Worm (Caenorhabditis elegans) whole organism, early embryonic: ENCODE results near the gene Y57G7A.6.

Experiments used
- B0310.2 ChIP-seq: sonication (generic microtip); optimal IDR thresholded peaks from 2 replicates; lab custom pipeline; 2016; ENCODE audit warnings: mild to moderate bottlenecking, missing genetic modification characterization, missing compliant biosample characterization
- F13C5.2 ChIP-seq: sonication (generic microtip); optimal IDR thresholded peaks from 2 replicates; lab custom pipeline; 2017; ENCODE audit warnings: mild to moderate bottlenecking, missing genetic modification characterization, inconsistent platforms, missing compliant biosample characterization
- aly-1 ChIP-seq: sonication (generic microtip); optimal IDR thresholded peaks from 2 replicates; lab custom pipeline; 2016; ENCODE audit warnings: missing genetic modification characterization, missing compliant biosample characterization
- ama-1 ChIP-seq: fragments of 150-350 bp; optimal IDR thresholded peaks from 2 replicates; lab custom pipeline; 2014
- ceh-13 ChIP-seq: fragments of 200-800 bp; sonication (Bioruptor generic); optimal IDR thresholded peaks from 2 replicates; lab custom pipeline; 2018; ENCODE audit warnings: mild to moderate bottlenecking, missing genetic modification characterization, missing compliant biosample characterization
- ceh-36 ChIP-seq: sonication (generic microtip); optimal IDR thresholded peaks from 2 replicates; lab custom pipeline; 2016; ENCODE audit warnings: missing genetic modification characterization, inconsistent platforms, missing compliant biosample characterization
- ets-7 ChIP-seq: sonication (generic microtip); optimal IDR thresholded peaks from 2 replicates; lab custom pipeline; 2016; ENCODE audit warnings: missing genotype, missing genetic modification characterization, missing compliant biosample characterization
- flt-1 ChIP-seq: fragments of 200-800 bp; sonication (Bioruptor generic); IDR thresholded peaks from 2 replicates; pipeline ENCODE4 v1.3.6; 2022; ENCODE audit warnings: missing genetic modification characterization, missing compliant biosample characterization
- hmbx-1 ChIP-seq: sonication (generic microtip); optimal IDR thresholded peaks from 2 replicates; lab custom pipeline; 2016; ENCODE audit warnings: mild to moderate bottlenecking, missing genetic modification characterization, missing compliant biosample characterization
- hmg-4 ChIP-seq: fragments of 200-800 bp; sonication (Bioruptor generic); optimal IDR thresholded peaks from 2 replicates; lab custom pipeline; 2018; ENCODE audit warnings: mild to moderate bottlenecking, missing genetic modification characterization, missing compliant biosample characterization
- hnd-1 ChIP-seq: sonication (generic microtip); optimal IDR thresholded peaks from 2 replicates; lab custom pipeline; 2016; ENCODE audit warnings: missing genetic modification characterization, missing compliant biosample characterization
- pes-1 ChIP-seq: fragments of 200-800 bp; sonication (Bioruptor generic); IDR thresholded peaks from 2 replicates; pipeline ENCODE4 v1.3.6; 2022; ENCODE audit warnings: missing genetic modification reagents, missing genetic modification characterization, missing compliant biosample characterization
- scrt-1 ChIP-seq: fragments of 200-800 bp; sonication (Bioruptor generic); IDR thresholded peaks from 2 replicates; pipeline ENCODE4 v1.3.6; 2022; ENCODE audit warnings: missing genetic modification characterization, missing compliant biosample characterization
- sea-1 ChIP-seq: fragments of 200-800 bp; sonication (Bioruptor generic); conservative IDR thresholded peaks from 2 replicates; pipeline ENCODE4 v1.3.6; 2022; ENCODE audit warnings: missing genetic modification characterization, missing compliant biosample characterization
- tbx-11 ChIP-seq: fragments of 200-800 bp; sonication (Bioruptor generic); IDR thresholded peaks from 2 replicates; pipeline ENCODE4 v1.3.6; 2022; ENCODE audit warnings: missing genetic modification characterization, missing compliant biosample characterization
- tbx-37 ChIP-seq: fragments of 200-800 bp; sonication (Bioruptor generic); conservative IDR thresholded peaks from 2 replicates; pipeline ENCODE4 v1.3.6; 2022; ENCODE audit warnings: missing genetic modification reagents, missing genetic modification characterization, missing compliant biosample characterization
- tra-4 ChIP-seq: sonication (generic microtip); optimal IDR thresholded peaks from 2 replicates; lab custom pipeline; 2017; ENCODE audit warnings: missing genetic modification characterization, missing compliant biosample characterization

Y57G7A.6 gene

ce11 chrII:1276778-1277177 is 8.6 kb downstream of the Y57G7A.6 start, which contains the start of gene Y57G7A.11:
Gene Y57G7A.11 (minus strand): TSS chrII:1276878.
- TF ChIP-seq ama-1 (lab: Kevin White, UChicago) (no peak), tra-4 (tag; lab: Kevin White, UChicago) (no peak), tbx-37 (no peak), ceh-36 (tag; lab: Kevin White, UChicago) (no peak), tbx-11 (GFP tag; lab: Robert Waterston, UW) (no peak), ets-7 (tag; lab: Kevin White, UChicago) (no peak), pes-1 (GFP tag; lab: Robert Waterston, UW) (no peak), scrt-1 (GFP tag; lab: Robert Waterston, UW) (no peak), aly-1 (tag; lab: Kevin White, UChicago) (no peak), flt-1 (GFP tag; lab: Robert Waterston, UW) (no peak), sea-1 (GFP tag; lab: Robert Waterston, UW) (no peak), hnd-1 (tag; lab: Kevin White, UChicago) (no peak), ceh-13 (no peak), hmg-4 (GFP tag; lab: Kevin White, UChicago) (no peak), B0310.2 (tag; lab: Kevin White, UChicago) (no peak), hmbx-1 (tag; lab: Kevin White, UChicago) (no peak), F13C5.2 (tag; lab: Kevin White, UChicago) (no peak)

DNA sequence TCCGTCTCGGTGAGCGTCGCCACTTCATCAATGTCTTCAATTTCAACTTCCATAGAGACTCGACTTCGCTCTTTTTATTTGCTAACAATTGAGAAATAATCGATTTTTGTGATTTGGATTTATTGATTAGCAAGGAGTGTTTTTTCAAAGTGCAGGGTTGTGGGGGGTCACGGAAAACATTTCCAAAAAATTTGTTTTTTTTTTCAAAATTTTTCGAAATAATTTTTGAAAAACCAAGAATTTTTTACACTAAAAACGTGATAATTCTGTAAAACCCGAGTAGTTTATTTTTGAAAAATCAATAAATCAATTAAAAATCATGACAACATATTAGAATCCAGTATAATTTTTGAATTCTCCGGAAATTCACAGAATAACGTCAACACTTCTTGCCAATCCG is 10.0 kb downstream of the Y57G7A.6 start, which contains the start of gene Y57G7A.5:
Gene Y57G7A.5 (minus strand): TSS at position 101 of the 400 bp plus-strand sequence.
- TF ChIP-seq ceh-36 (tag; lab: Kevin White, UChicago), result no peak
- no peak for TF ChIP-seq tbx-11 (GFP tag; lab: Robert Waterston, UW)
- no peak for TF ChIP-seq tra-4 (tag; lab: Kevin White, UChicago)
- TF ChIP-seq ets-7 (tag; lab: Kevin White, UChicago), result no peak
- no peak for TF ChIP-seq ceh-13
- no peak for TF ChIP-seq hmg-4 (GFP tag; lab: Kevin White, UChicago)
- TF ChIP-seq F13C5.2 (tag; lab: Kevin White, UChicago), result no peak
- no peak for TF ChIP-seq scrt-1 (GFP tag; lab: Robert Waterston, UW)
- TF ChIP-seq pes-1 (GFP tag; lab: Robert Waterston, UW), result no peak
- TF ChIP-seq ama-1 (lab: Kevin White, UChicago), result no peak
- TF ChIP-seq hnd-1 (tag; lab: Kevin White, UChicago), result no peak
- no peak for TF ChIP-seq aly-1 (tag; lab: Kevin White, UChicago)
- no peak for TF ChIP-seq flt-1 (GFP tag; lab: Robert Waterston, UW)
- no peak for TF ChIP-seq sea-1 (GFP tag; lab: Robert Waterston, UW)
- no peak for TF ChIP-seq hmbx-1 (tag; lab: Kevin White, UChicago)
- TF ChIP-seq B0310.2 (tag; lab: Kevin White, UChicago), result no peak
- TF ChIP-seq tbx-37, result no peak

DNA sequence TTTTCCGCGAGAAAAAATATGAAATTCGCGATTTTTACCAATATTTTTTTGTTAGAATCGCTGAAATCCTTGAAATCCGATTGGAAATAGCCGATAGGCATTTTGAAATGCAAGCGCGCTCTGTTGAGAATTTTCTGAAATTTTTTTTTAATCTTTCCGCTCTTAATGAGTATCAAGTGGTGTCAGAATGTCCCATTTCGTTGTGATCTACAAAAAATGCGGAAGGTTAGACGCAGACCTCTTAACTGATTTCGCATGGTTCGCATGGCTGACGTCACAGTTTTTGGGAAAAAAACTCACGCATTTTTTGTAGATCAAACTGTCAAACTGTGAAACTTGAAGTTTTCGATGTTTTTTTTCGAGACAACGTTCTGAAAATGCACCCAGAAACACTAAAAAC is 13.6 kb downstream of the Y57G7A.6 start, which contains the start of gene srw-66:
Gene srw-66 (minus strand): TSS at position 101 of the 400 bp plus-strand sequence.
- TF ChIP-seq aly-1 (tag; lab: Kevin White, UChicago) (no peak), hmbx-1 (tag; lab: Kevin White, UChicago) (no peak), F13C5.2 (tag; lab: Kevin White, UChicago) (no peak), tra-4 (tag; lab: Kevin White, UChicago) (no peak), sea-1 (GFP tag; lab: Robert Waterston, UW) (no peak), tbx-37 (no peak), ama-1 (lab: Kevin White, UChicago) (no peak), pes-1 (GFP tag; lab: Robert Waterston, UW) (no peak), B0310.2 (tag; lab: Kevin White, UChicago) (no peak)

ce11 chrII:1266790-1267189 is 18.6 kb downstream of the Y57G7A.6 start, which contains the start of gene oac-30:
Gene oac-30 (minus strand): TSS chrII:1266890.
- no peak for TF ChIP-seq B0310.2 (tag; lab: Kevin White, UChicago)
- no peak for TF ChIP-seq scrt-1 (GFP tag; lab: Robert Waterston, UW)
- TF ChIP-seq ceh-36 (tag; lab: Kevin White, UChicago), result no peak
- TF ChIP-seq pes-1 (GFP tag; lab: Robert Waterston, UW), result no peak
- TF ChIP-seq hmg-4 (GFP tag; lab: Kevin White, UChicago), result no peak
- no peak for TF ChIP-seq flt-1 (GFP tag; lab: Robert Waterston, UW)
- TF ChIP-seq hnd-1 (tag; lab: Kevin White, UChicago), result no peak
- TF ChIP-seq F13C5.2 (tag; lab: Kevin White, UChicago), result no peak
- TF ChIP-seq sea-1 (GFP tag; lab: Robert Waterston, UW), result no peak
- no peak for TF ChIP-seq tbx-37
- TF ChIP-seq aly-1 (tag; lab: Kevin White, UChicago), result no peak

DNA sequence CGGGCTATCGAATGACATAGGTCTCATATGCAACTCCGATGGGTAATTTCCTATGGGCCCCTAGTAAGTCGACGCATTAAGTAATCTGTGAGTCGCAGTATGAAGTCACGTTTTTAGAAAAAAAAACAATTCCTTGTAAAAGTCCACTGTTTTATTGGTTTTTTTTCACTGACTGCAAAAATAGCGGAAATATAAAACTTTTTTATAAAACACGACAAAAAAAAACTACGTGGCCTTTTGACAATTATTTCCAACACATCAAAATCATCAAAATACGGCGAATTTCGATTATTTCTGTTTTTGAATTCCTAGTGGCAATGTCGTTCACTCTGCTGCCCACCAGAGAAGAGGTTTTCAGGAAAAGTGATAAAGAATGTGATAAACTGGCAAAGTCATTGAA is 26.8 kb downstream of the Y57G7A.6 start, which contains the start of gene clpr-2:
Gene clpr-2 (plus strand): TSS at position 301 of the 400 bp plus-strand sequence.
- no peak for TF ChIP-seq ets-7 (tag; lab: Kevin White, UChicago)
- TF ChIP-seq aly-1 (tag; lab: Kevin White, UChicago), result no peak
- no peak for TF ChIP-seq scrt-1 (GFP tag; lab: Robert Waterston, UW)
- TF ChIP-seq hmbx-1 (tag; lab: Kevin White, UChicago), result no peak
- TF ChIP-seq hmg-4 (GFP tag; lab: Kevin White, UChicago), result no peak
- no peak for TF ChIP-seq pes-1 (GFP tag; lab: Robert Waterston, UW)

DNA sequence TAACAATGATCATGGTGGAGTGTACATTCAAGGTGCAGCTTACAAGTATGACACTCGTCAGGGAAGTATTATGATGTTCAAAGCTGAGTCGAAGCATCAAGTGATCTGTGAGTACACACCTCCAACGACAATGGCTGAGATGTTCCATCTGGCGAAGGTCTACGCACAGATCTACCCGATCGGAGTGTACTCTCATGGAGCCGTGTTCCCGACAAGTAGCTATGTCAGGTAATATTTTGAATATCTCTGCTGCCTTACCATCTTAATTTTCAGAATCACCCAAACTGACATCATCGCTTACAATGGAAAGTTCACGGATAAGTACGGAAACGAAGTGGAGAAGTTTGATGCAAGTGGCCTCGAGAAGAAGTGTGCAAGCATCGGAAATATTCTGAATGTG is 28.7 kb downstream of the Y57G7A.6 start:
- TF ChIP-seq sea-1 (GFP tag; lab: Robert Waterston, UW) (no peak), hmg-4 (GFP tag; lab: Kevin White, UChicago) (no peak), tbx-37 (no peak), ama-1 (lab: Kevin White, UChicago) (no peak), hnd-1 (tag; lab: Kevin White, UChicago) (no peak)

- TF ChIP-seq pes-1 (GFP tag; lab: Robert Waterston, UW) (no peak), ceh-36 (tag; lab: Kevin White, UChicago) (no peak), ama-1 (lab: Kevin White, UChicago) (no peak), aly-1 (tag; lab: Kevin White, UChicago) (no peak), tbx-11 (GFP tag; lab: Robert Waterston, UW) (no peak), sea-1 (GFP tag; lab: Robert Waterston, UW) (no peak), F13C5.2 (tag; lab: Kevin White, UChicago) (no peak), scrt-1 (GFP tag; lab: Robert Waterston, UW) (no peak), hnd-1 (tag; lab: Kevin White, UChicago) (no peak), tbx-37 (no peak), hmg-4 (GFP tag; lab: Kevin White, UChicago) (no peak), tra-4 (tag; lab: Kevin White, UChicago) (no peak), ceh-13 (no peak), B0310.2 (tag; lab: Kevin White, UChicago) (no peak), hmbx-1 (tag; lab: Kevin White, UChicago) (no peak), flt-1 (GFP tag; lab: Robert Waterston, UW) (no peak), ets-7 (tag; lab: Kevin White, UChicago) (no peak)
These were observed 29.8 kb downstream of the Y57G7A.6 start, which contains the start of gene clec-119 for ce11 chrII:1255637-1256036. Gene clec-119 (plus strand): TSS chrII:1255937.
